Worm (Caenorhabditis elegans): ENCODE results near the gene irld-17.

The irld-17 gene

DNA sequence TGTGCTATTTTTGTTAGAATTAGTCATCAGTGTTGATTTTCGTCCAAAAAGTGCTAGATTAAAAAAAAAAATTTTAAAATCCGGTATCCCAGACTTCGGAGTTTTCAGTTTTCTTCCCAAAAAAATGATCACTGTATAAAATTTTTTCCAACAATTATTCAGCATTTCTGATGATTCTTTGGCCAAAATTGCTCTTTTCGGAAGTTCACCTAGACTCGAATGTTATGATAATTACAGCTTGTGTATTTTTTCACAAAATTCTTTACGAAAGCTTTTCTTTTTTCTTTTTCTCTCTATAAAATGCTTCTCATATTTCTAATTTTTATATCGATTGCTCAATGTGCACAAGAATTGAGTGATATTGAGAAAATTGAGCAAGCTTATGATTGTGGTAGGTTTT is at the start of gene irld-17:
Gene irld-17, plus strand, starts transcription at position 301 of the 400 bp plus-strand sequence.
- no peak for TF ChIP-seq unc-62 (GFP tag; optimal IDR thresholded peaks at IDR 0.05)

DNA sequence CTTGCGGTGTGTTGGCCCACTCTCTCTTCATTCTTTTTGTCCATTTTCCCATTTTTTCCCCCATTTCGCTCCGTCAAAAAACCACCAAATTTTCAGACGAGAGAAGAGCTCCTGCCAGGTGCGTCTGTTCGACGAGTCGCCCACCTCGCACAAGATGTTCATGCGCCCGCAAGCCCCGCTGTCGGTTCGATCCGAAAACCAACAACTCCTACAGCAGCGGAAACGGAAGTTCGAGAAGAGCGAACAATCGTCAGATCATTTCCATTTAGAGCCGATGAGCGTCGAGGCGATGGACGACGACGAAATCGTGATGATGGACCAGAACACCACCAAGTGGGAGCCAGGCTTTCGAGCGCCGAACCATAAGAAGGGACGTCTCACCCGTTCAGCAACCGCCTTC is 48.6 kb upstream of the irld-17 start:
- no peak for TF ChIP-seq unc-62 (GFP tag; optimal IDR thresholded peaks at IDR 0.05)

DNA sequence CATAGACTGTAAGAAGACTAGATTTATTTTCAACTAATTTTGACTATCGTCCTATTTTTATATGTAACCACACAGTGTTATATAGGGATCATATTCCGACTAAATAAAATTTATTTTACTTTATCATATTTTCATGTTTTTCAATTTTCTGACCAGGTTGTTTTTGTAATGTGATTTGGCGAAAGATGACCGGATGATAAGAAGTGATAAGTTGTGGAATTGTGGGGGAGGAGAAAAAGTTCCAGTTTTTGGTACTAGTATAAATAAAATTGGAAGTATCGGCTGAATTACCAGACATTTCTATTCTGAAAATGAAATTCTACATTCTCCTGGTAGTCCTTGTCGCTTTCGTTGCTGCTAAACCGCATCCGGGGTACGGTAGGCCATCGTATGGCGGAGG is 46.4 kb upstream of the irld-17 start, which contains the start of gene F16B4.7:
Gene F16B4.7, plus strand, starts transcription at position 301 of the 400 bp plus-strand sequence.
- no peak for TF ChIP-seq unc-62 (GFP tag; optimal IDR thresholded peaks at IDR 0.05)

DNA sequence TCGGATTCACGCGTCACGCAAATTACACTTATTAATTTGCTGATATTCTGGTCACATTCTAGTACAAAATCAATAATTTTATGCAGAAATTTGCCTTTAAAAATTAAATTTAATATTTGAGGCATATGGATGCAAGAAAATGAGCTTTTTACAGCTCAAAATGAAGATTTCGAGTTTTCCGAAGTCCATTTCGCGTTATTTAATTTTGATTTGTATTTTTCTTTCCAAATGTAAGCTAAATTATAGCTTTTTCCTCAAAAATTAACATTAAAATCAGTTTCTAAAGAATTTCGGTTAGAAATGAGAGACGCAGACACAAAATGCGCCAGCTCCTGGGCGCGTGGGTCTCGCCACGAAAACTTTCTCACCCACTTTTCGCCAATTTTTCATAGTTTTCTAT is 44.9 kb upstream of the irld-17 start, which contains the start of gene F16B4.6:
Gene F16B4.6, plus strand, starts transcription at position 301 of the 400 bp plus-strand sequence.
- TF ChIP-seq unc-62 (GFP tag; optimal IDR thresholded peaks at IDR 0.05), result no peak

DNA sequence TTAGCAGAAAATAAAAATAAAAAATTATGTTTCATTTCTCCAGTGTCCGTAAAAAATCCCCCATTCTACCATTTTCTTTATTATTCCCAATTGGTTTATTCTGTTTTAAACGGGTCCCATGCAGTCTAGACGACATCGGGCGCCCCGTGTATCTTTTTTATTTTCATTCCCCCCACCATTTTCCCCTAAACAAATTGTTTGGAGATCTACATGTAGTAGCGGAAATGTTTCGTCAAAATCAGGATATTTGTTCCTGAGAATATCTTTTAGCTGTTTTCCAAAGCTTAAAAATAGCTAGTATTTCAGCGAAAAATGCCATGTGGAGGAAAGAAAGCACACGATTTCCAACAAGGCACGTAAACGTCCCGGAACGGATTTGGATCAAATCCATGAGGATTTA is 43.7 kb upstream of the irld-17 start, which contains the start of gene F16B4.5:
Gene F16B4.5, plus strand, starts transcription at position 301 of the 400 bp plus-strand sequence.
- TF ChIP-seq unc-62 (GFP tag; optimal IDR thresholded peaks at IDR 0.05), result no peak

DNA sequence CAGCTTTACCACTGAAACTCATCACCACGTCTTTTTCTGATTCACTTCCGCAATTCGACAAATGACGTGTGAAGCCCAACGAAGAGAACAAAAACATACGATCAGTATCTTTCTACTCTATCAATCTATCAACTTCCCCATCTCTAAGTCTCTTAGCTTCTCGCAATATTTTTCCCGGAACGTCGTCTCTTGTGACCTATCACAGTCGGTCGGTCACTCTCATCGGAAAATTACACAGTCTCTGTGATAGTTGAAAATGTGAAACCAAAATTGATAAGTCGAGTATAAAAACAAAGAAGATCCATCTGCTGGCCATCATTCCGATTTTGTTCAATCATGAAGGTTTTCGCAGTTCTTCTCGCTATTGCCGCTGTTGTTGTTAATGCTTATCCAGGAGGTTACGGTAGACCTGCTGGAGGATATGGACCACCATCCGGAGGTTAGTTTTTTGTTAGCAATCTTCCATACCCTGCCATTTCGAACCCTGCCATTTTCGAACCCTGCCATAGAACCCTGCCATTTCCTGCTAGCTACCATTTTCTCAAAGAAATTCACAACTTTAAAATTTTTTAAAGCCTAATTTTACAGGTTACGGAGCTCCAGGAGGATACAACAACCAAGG is 37.9 kb upstream of the irld-17 start, which contains the start of gene F16B4.4:
Gene F16B4.4, plus strand, starts transcription at position 221 of the 622 bp plus-strand sequence.
- no peak for TF ChIP-seq unc-62 (GFP tag; optimal IDR thresholded peaks at IDR 0.05)

DNA sequence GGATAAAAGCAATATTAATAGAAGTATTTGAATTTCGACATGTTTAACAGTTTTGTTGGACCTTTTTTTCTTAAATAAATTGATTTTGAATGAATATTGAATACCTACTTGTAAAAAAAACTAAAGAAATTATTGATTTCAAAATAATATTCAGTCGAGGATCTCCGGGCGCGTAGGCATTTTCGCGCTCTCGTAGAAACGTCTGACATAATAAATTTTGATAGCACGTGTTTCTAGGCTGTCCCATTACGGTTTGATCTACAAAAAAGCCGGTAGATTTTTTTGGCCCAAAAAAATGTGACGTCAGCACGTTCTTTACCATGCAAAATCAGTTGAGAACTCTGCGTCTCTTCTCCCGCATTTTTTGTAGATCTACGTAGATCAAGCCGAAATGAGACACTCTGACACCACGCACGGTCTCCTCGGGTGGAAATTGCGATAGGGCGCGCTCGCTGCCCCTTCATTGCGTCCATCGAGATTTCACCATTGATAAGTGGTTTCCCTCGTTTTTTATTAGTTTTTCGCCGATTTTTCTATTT is 37.2 kb upstream of the irld-17 start:
- no peak for TF ChIP-seq unc-62 (GFP tag; optimal IDR thresholded peaks at IDR 0.05)

DNA sequence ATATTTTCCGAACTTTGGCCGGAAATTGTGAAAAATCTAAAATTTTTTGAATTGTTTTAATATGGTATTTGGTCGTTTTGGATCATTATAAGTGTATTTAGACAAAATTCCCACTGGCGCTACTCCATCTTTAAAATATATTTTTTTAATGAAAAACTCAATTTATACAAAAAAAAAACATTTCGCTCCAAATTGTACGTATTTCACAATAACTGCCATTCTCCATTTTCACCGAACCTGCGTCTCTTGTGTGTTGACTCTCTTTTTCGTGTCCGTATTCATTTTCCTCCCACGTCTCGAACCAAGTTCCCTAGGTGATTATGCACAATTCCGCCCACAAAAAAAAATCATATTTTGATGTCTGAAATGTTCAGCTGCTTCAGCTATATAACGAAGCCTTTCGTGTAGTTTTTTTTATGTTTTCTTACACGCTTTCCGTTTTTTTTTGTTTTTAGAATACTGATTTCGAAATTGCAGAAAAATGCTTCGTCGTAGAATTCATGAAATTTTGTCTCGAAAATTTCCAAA is 31.2 kb upstream of the irld-17 start, which contains the start of gene F16B4.2:
Gene F16B4.2, plus strand, starts transcription at position 478 of the 528 bp plus-strand sequence.
- no peak for TF ChIP-seq unc-62 (GFP tag; optimal IDR thresholded peaks at IDR 0.05)

DNA sequence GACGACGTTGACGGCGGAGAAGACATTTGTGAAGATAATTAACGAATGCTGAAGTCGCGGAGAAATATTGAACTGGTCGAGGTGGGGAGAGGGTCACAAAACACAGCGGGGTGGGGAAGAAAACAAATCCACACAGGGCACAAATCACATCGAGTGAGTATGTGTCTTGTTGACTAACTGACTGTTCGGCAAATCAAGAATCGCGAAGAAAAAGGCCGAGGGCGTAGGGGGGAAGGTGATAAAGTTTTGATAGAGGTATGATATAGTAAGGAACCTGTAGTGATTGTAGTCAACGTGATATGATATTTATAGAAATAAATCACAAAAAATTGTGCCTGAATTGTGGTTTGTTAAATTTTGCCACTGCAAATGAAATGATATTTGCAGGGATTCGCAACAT is 24.0 kb upstream of the irld-17 start, which contains the start of gene nhr-178:
Gene nhr-178, minus strand, starts transcription at position 164 of the 400 bp plus-strand sequence.
- no peak for TF ChIP-seq unc-62 (GFP tag; optimal IDR thresholded peaks at IDR 0.05)

DNA sequence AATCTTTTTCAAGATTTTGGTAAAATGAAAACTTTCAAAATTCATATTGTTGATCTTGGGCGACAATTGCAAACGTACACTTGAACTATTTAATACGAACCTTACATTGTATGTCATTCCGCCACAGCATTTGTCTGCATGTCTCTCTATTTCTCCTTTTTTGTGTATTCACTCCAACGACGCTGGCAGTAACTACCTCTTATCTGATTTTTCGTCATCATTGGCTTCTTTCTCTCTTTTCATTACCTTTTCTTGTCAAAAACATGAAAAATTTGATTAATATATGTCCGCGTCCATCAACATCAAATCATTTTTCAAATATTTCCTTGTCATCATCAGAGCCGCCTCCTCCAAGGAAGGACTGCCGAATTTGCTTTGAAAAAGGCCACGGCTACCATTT is 21.7 kb upstream of the irld-17 start, which contains the start of gene nhr-177:
Gene nhr-177, plus strand, starts transcription at position 167 of the 400 bp plus-strand sequence.
- no peak for TF ChIP-seq unc-62 (GFP tag; optimal IDR thresholded peaks at IDR 0.05)

DNA sequence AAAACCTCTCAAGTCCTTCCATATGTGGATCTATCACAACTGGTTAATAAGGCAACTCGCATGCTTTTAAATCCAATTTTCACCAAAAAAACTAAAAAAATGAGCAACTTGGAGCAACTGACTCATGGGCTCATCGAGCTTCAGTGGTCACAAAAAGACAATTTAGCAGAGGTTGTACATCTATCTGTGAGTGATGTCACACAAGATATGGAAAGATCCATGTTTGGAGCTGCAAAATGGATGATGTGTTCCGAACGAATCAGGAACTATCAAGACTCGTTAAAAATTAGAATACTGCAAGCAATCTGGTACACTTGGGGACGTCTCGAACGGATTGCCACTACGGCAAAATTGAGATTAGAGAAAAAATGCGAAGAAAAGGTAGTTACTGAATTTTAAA is 20.2 kb upstream of the irld-17 start:
- no peak for TF ChIP-seq unc-62 (GFP tag; optimal IDR thresholded peaks at IDR 0.05)

DNA sequence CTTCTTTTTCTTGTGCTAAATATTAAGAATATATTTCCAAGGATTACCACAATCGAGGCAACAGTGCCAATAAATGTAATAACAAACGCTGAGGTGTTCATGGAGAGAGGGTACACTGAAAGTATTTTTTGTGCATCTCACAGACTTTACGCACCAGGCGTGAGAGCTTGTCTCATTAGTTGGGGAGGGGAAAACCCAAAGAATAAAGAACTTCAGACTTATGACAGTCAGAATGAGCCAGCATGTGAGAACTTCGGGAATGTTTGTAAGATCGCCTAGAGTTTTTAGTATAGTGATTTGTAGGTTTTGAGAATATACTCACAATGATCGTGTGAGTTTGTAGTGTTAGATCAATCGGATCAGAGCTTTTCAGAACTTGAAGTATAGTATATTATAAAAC is 17.1 kb upstream of the irld-17 start, which contains the start of gene srbc-41:
Gene srbc-41, minus strand, starts transcription at position 101 of the 400 bp plus-strand sequence.
- TF ChIP-seq unc-62 (GFP tag; optimal IDR thresholded peaks at IDR 0.05), result no peak

DNA sequence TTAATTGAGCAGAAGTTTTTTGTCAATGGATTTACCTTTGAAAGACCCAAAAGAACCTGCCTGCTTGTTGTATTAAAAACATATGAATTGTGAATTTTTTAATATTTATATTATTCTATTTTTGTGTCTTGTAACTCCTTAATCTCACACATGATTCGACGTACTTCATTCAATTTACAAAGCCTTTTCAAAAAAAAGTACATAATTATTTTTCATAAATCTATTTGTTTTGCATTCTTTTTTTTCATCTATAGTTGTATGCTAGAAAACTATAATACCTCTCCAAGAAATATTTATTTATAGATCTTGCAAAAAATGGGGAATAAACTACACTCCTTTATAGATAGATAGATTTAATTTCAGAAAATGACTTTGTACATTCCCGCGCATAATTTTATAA is 13.1 kb upstream of the irld-17 start, which contains the start of gene nhr-179:
Gene nhr-179, minus strand, starts transcription at position 101 of the 400 bp plus-strand sequence.
- no peak for TF ChIP-seq unc-62 (GFP tag; optimal IDR thresholded peaks at IDR 0.05)

DNA sequence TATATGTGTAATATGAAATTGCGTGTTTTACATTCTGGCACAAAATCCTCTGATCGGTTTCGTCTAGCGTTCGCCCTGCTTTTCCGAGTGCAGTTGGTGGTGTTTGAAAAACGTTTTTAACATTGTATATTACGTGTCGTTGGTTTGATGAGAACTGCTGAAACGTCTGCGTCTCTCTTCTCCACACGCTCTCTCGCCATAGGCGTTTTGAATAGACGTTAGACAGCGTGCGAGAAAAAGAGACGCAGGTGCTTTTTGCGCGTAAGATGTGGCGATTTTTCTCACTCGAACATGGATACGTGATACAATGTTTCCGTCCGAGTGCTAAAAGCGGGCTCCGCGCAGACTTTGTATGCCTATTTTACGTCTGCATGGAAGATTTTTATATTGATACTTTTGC is 11.3 kb upstream of the irld-17 start:
- TF ChIP-seq unc-62 (GFP tag; optimal IDR thresholded peaks at IDR 0.05), result no peak

DNA sequence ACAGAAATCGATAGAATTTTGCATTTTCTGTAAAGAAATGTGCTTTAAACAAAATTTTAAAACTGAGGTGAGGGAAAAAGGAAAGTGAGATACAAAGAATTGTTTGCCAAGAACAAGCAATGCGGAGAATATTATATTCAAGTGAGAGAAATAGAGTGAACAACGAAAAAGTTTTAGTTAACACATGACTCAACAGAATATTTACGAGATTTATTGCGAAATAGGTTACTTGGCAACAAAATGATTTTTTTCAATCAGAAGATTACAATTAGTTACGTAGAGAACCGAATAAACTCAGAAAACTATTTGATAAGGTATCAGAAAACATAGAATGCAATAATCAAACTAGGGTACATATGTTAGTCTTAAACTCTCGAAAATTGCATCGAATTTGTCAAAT is 10.3 kb upstream of the irld-17 start, which contains the start of gene nhr-117:
Gene nhr-117, minus strand, starts transcription at position 27 of the 400 bp plus-strand sequence.
- no peak for TF ChIP-seq unc-62 (GFP tag; optimal IDR thresholded peaks at IDR 0.05)

DNA sequence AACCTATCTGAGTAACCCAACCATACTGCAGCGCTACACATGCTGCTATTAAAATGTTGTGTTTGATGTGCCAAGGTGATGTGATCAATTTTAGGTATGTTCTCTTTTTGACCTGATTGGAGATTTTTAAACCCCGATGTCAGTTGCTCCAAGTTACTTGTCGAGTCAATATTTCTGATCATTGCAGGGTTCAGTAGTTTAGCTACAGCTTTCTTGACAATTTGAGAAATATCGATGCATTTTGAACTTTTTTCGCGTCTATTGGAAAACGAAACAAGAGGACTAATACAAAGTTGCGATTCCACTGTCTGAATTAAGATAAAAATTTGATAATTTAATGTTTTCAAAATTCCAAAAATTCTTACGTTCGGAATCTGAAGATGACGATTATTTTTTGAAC is 8.4 kb upstream of the irld-17 start:
- TF ChIP-seq unc-62 (GFP tag; optimal IDR thresholded peaks at IDR 0.05), result no peak
